Worm (Caenorhabditis elegans) whole organism, dauer: ENCODE measurements around the gene zig-11.

Experiments used
- unc-62 ChIP-seq: sonication (generic microtip); optimal IDR thresholded peaks from 2 replicates; lab custom pipeline; 2017; ENCODE audit warnings: missing biosample characterization, missing genetic modification reagents, missing genetic modification characterization

zig-11 gene

ce11 chrV:1892567-1893277, at the start of gene zig-11:
TSS of gene zig-11 (minus strand) at chrV:1892939.
- TF ChIP-seq unc-62 (GFP tag; lab: Kevin White, UChicago): no peak

- no peak for TF ChIP-seq unc-62 (GFP tag; lab: Kevin White, UChicago)
Observed at ce11 chrV:1940472-1941221, 47.9 kb upstream of the zig-11 start.

- no peak for TF ChIP-seq unc-62 (GFP tag; lab: Kevin White, UChicago)
Observed at ce11 chrV:1937963-1938362, 45.2 kb upstream of the zig-11 start, which contains the start of gene glb-25. TSS of gene glb-25 (plus strand) at chrV:1938263.

ce11 chrV:1935494-1935893, 42.8 kb upstream of the zig-11 start:
- TF ChIP-seq unc-62 (GFP tag; lab: Kevin White, UChicago): no peak

ce11 chrV:1928473-1928872, 35.7 kb upstream of the zig-11 start:
- TF ChIP-seq unc-62 (GFP tag; lab: Kevin White, UChicago): no peak

ce11 chrV:1927015-1927414, 34.3 kb upstream of the zig-11 start, which contains the start of gene T06A1.5:
TSS of gene T06A1.5 (plus strand) at chrV:1927223.
- no peak for TF ChIP-seq unc-62 (GFP tag; lab: Kevin White, UChicago)

ce11 chrV:1925487-1925886, 32.7 kb upstream of the zig-11 start, which contains the start of gene T06A1.1:
TSS of gene T06A1.1 (minus strand) at chrV:1925587.
- TF ChIP-seq unc-62 (GFP tag; lab: Kevin White, UChicago): no peak

ce11 chrV:1921321-1921720, 28.6 kb upstream of the zig-11 start, which contains the start of gene gst-37:
TSS of gene gst-37 (plus strand) at chrV:1921621.
- no peak for TF ChIP-seq unc-62 (GFP tag; lab: Kevin White, UChicago)

- no peak for TF ChIP-seq unc-62 (GFP tag; lab: Kevin White, UChicago)
Observed at ce11 chrV:1920105-1920504, 27.4 kb upstream of the zig-11 start, which contains the start of gene Y32G9A.12. TSS of gene Y32G9A.12 (minus strand) at chrV:1920205.

ce11 chrV:1918030-1918559, 25.4 kb upstream of the zig-11 start, which contains the start of gene Y32G9A.2:
TSS of gene Y32G9A.2 (plus strand) at chrV:1918509.
- TF ChIP-seq unc-62 (GFP tag; lab: Kevin White, UChicago): no peak

ce11 chrV:1911102-1911501, 18.4 kb upstream of the zig-11 start, which contains the start of gene Y32G9A.3:
TSS of gene Y32G9A.3 (plus strand) at chrV:1911402.
- no peak for TF ChIP-seq unc-62 (GFP tag; lab: Kevin White, UChicago)

- TF ChIP-seq unc-62 (GFP tag; lab: Kevin White, UChicago): no peak
Observed at ce11 chrV:1908542-1908941, 15.8 kb upstream of the zig-11 start, which contains the start of gene srp-3. TSS of gene srp-3 (plus strand) at chrV:1908842.

ce11 chrV:1907350-1907749, 14.6 kb upstream of the zig-11 start, which contains the start of gene Y32G9A.5:
TSS of gene Y32G9A.5 (plus strand) at chrV:1907650.
- no peak for TF ChIP-seq unc-62 (GFP tag; lab: Kevin White, UChicago)

- no peak for TF ChIP-seq unc-62 (GFP tag; lab: Kevin White, UChicago)
Observed at ce11 chrV:1895483-1895882, 2.7 kb upstream of the zig-11 start, which contains the start of gene nphp-2. TSS of gene nphp-2 (plus strand) at chrV:1895783.

ce11 chrV:1889996-1890395, 2.7 kb downstream of the zig-11 start:
- TF ChIP-seq unc-62 (GFP tag; lab: Kevin White, UChicago): no peak

- TF ChIP-seq unc-62 (GFP tag; lab: Kevin White, UChicago): no peak
Observed at ce11 chrV:1888299-1888698, 4.4 kb downstream of the zig-11 start.
